Worm (Caenorhabditis elegans): ENCODE data around the gene dhs-22.

The dhs-22 gene

ce11 chrV:14447240-14447763 lies 26.1 kb upstream of the dhs-22 start, which contains the start of the genes dlat-1 and fntb-1 (continued):
- TF ChIP-seq Y5F2A.4 (GFP tag; optimal IDR thresholded peaks at IDR 0.05) (no peak), R02D3.7 (tag; optimal IDR thresholded peaks at IDR 0.05) (no peak), T26A8.4 (GFP tag; IDR thresholded peaks at IDR 0.05) (no peak), egl-43 (GFP tag; IDR thresholded peaks at IDR 0.05) (no peak), attf-4 (tag; optimal IDR thresholded peaks at IDR 0.05) (no peak), nhr-42 (GFP tag; IDR thresholded peaks at IDR 0.05) (no peak), nhr-41 (GFP tag; IDR thresholded peaks at IDR 0.05) (no peak), ZK337.2 (GFP tag; IDR thresholded peaks at IDR 0.05) (no peak), duxl-1 (tag; optimal IDR thresholded peaks at IDR 0.05; ENCODE audit: poor library complexity) (no peak), hlh-11 (tag; optimal IDR thresholded peaks at IDR 0.05) (peak; percentile 44), dve-1 (tag; optimal IDR thresholded peaks at IDR 0.05; ENCODE audit: insufficient read depth) (peak; percentile 24), lin-39 (tag; optimal IDR thresholded peaks at IDR 0.05) (no peak), fkh-10 (GFP tag; optimal IDR thresholded peaks at IDR 0.05) (no peak), lim-7 (GFP tag; IDR thresholded peaks at IDR 0.05) (no peak), lin-29 (GFP tag; IDR thresholded peaks at IDR 0.05) (no peak), dpl-1 (GFP tag; optimal IDR thresholded peaks at IDR 0.05) (no peak), mxl-2 (GFP tag; conservative IDR thresholded peaks at IDR 0.05) (no peak), ztf-11 (tag; optimal IDR thresholded peaks at IDR 0.05) (no peak), madf-9 (GFP tag; conservative IDR thresholded peaks at IDR 0.05) (no peak), arid-1 (GFP tag; conservative IDR thresholded peaks at IDR 0.05) (no peak), ztf-7 (tag; optimal IDR thresholded peaks at IDR 0.05) (no peak), lir-3 (tag; optimal IDR thresholded peaks at IDR 0.05) (no peak), ama-1 (optimal IDR thresholded peaks at IDR 0.05) (no peak), dmd-6 (GFP tag; IDR thresholded peaks at IDR 0.05) (peak; percentile 56), pqm-1 (tag; optimal IDR thresholded peaks at IDR 0.05) (peak; percentile 74), zfp-3 (GFP tag; conservative IDR thresholded peaks at IDR 0.05) (no peak), unc-62 (GFP tag; optimal IDR thresholded peaks at IDR 0.05 in 1 of 2) (no peak), unc-62 (tag; optimal IDR thresholded peaks at IDR 0.05) (no peak), mdt-29 (GFP tag; IDR thresholded peaks at IDR 0.05) (no peak), unc-130 (GFP tag; optimal IDR thresholded peaks at IDR 0.05) (no peak), nhr-76 (tag; optimal IDR thresholded peaks at IDR 0.05) (no peak), daf-8 (GFP tag; IDR thresholded peaks at IDR 0.05) (no peak), tag-97 (GFP tag; IDR thresholded peaks at IDR 0.05) (no peak), vab-7 (GFP tag; IDR thresholded peaks at IDR 0.05) (no peak), daf-19 (GFP tag; conservative IDR thresholded peaks at IDR 0.05) (no peak), lsy-2 (tag; optimal IDR thresholded peaks at IDR 0.05) (no peak)

DNA sequence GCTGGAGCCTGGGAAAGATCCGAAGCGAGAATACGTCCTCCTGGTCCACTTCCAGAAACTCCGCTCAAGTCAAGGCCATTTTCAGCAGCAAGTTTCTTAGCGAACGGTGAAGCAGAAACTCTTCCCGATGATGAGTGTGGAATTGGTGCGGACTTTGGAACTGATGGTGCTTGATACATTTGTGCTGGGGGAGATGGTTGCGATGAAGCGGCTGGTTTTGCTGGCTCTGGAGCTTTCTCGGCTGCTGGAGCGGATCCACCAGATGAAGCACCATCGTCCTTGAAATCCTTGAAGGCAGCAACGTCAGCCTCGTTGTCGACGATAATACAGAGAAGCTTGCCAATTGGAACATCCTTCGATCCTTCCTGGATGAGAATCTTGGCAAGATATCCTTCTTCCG lies 25.2 kb upstream of the dhs-22 start:
- peak; percentile 51 for TF ChIP-seq set-16 (GFP tag; IDR thresholded peaks at IDR 0.05)
- no peak for TF ChIP-seq nhr-48 (tag; optimal IDR thresholded peaks at IDR 0.05)

ce11 chrV:14443471-14444015 lies 22.3 kb upstream of the dhs-22 start:
- peak; percentile 53 for TF ChIP-seq mes-2 (tag; optimal IDR thresholded peaks at IDR 0.05; ENCODE audit: poor library complexity, severe bottlenecking)

All from whole organism, L4 larva.